Fruit fly (Drosophila melanogaster): ENCODE data around the gene Gagr.
A peak's percentile ranks its signal among the peaks of the same experiment; 100 is the strongest.

Gene Gagr

DNA sequence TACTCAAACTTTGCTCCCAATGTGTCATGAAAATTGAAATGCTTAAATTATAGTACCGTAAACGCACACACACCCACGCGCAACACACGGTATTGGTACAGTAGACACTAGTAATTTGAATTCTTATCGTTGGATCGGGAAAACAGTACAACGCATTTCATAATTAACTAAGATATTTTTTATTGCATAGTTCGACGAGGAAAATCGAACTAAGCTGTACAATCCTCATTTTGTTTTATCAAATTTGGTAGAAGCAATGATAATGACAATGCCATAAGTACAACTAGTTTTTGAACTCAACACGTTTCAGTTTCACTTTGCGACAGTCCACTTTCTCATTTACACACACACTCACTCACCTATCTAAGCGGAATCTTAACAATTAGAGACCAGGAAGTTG lies 13.6 kb upstream of the Gagr start (continued):
- TF ChIP-seq stwl (tag; optimal IDR thresholded peaks at IDR 0.05) = no peak
- peak; percentile 53 for TF ChIP-seq CG12104 (GFP tag; optimal IDR thresholded peaks at IDR 0.05)
- peak; percentile 69 for TF ChIP-seq Chrac-16 (GFP tag; optimal IDR thresholded peaks at IDR 0.05)
- TF ChIP-seq cg (GFP tag; optimal IDR thresholded peaks at IDR 0.05) = peak; percentile 78
- peak; percentile 83 for TF ChIP-seq gro (GFP tag; optimal IDR thresholded peaks at IDR 0.05)
- peak; percentile 52 for TF ChIP-seq p53 (GFP tag; optimal IDR thresholded peaks at IDR 0.05)
- TF ChIP-seq Hr51 (GFP tag; optimal IDR thresholded peaks at IDR 0.05) = peak; percentile 13 to 71
- TF ChIP-seq CG4820 (GFP tag; optimal IDR thresholded peaks at IDR 0.05) = peak; percentile 27
- TF ChIP-seq CG8388 (GFP tag; optimal IDR thresholded peaks at IDR 0.05) = peak; percentile 57
- no peak for TF ChIP-seq CG10366 (GFP tag; IDR thresholded peaks at IDR 0.05)
- peak; percentile 64 for TF ChIP-seq Fer2 (tag; optimal IDR thresholded peaks at IDR 0.05)
- peak; percentile 29 for TF ChIP-seq CG17568 (GFP tag; optimal IDR thresholded peaks at IDR 0.05)
- peak; percentile 70 for TF ChIP-seq Hsf (GFP tag; optimal IDR thresholded peaks at IDR 0.05)
- TF ChIP-seq exex (tag; optimal IDR thresholded peaks at IDR 0.05) = no peak
- TF ChIP-seq nmo (GFP tag; optimal IDR thresholded peaks at IDR 0.05) = peak; percentile 54
- no peak for TF ChIP-seq CG6254 (GFP tag; optimal IDR thresholded peaks at IDR 0.05)
- TF ChIP-seq Hr78 (GFP tag; optimal IDR thresholded peaks at IDR 0.05) = peak in 1 of 2 experiments; percentile 41
- TF ChIP-seq CG10565 (GFP tag; optimal IDR thresholded peaks at IDR 0.05) = no peak
- peak; percentile 66 for TF ChIP-seq CG17829 (tag; optimal IDR thresholded peaks at IDR 0.05)
- peak; percentile 42 for TF ChIP-seq CG14710 (tag; optimal IDR thresholded peaks at IDR 0.05)
- TF ChIP-seq NK7.1 (GFP tag; optimal IDR thresholded peaks at IDR 0.05) = peak; percentile 33
- TF ChIP-seq Kr (GFP tag; optimal IDR thresholded peaks at IDR 0.05) = no peak
- no peak for TF ChIP-seq CG3163 (GFP tag; optimal IDR thresholded peaks at IDR 0.05)
- TF ChIP-seq Abd-B (GFP tag; optimal IDR thresholded peaks at IDR 0.05) = peak; percentile 21
- peak; percentile 50 for TF ChIP-seq CHES-1-like (GFP tag; optimal IDR thresholded peaks at IDR 0.05)
- no peak for TF ChIP-seq Vsx1 (GFP tag; optimal IDR thresholded peaks at IDR 0.05)
- no peak for TF ChIP-seq tll (GFP tag; optimal IDR thresholded peaks at IDR 0.05)
- TF ChIP-seq fd102C (GFP tag; optimal IDR thresholded peaks at IDR 0.05) = no peak
- peak; percentile 58 for TF ChIP-seq CG4328 (GFP tag; optimal IDR thresholded peaks at IDR 0.05)
- peak; percentile 64 for TF ChIP-seq fd3F (GFP tag; optimal IDR thresholded peaks at IDR 0.05)
- TF ChIP-seq CG31365 (tag; optimal IDR thresholded peaks at IDR 0.05) = no peak
- peak; percentile 61 for TF ChIP-seq bab2 (GFP tag; optimal IDR thresholded peaks at IDR 0.05)
- TF ChIP-seq CG4617 (GFP tag; optimal IDR thresholded peaks at IDR 0.05; ENCODE audit: borderline replicate concordance) = no peak
- TF ChIP-seq Fer3 (tag; optimal IDR thresholded peaks at IDR 0.05) = peak; percentile 81
- TF ChIP-seq btn (GFP tag; optimal IDR thresholded peaks at IDR 0.05) = peak; percentile 15
- TF ChIP-seq repo (GFP tag; optimal IDR thresholded peaks at IDR 0.05) = no peak
- TF ChIP-seq scrt (GFP tag; optimal IDR thresholded peaks at IDR 0.05) = no peak
- TF ChIP-seq CG3838 (GFP tag; optimal IDR thresholded peaks at IDR 0.05) = no peak
- TF ChIP-seq CG6813 (GFP tag; optimal IDR thresholded peaks at IDR 0.05) = peak; percentile 31
- TF ChIP-seq peb (GFP tag; IDR thresholded peaks at IDR 0.05) = 0 out of 2 replicates have a peak, but pooled peaks have one; percentile 21
- peak; percentile 50 for TF ChIP-seq fu2 (GFP tag; optimal IDR thresholded peaks at IDR 0.05)
- TF ChIP-seq CG10267 (tag; optimal IDR thresholded peaks at IDR 0.05) = peak; percentile 60
- no peak for TF ChIP-seq Nf-YA (GFP tag; IDR thresholded peaks at IDR 0.05)
- TF ChIP-seq lov (optimal IDR thresholded peaks at IDR 0.05) = no peak
- TF ChIP-seq lov (GFP tag; IDR thresholded peaks at IDR 0.05) = no peak
- TF ChIP-seq CG15479 (GFP tag; optimal IDR thresholded peaks at IDR 0.05) = peak; percentile 20
- no peak for TF ChIP-seq crol (GFP tag; IDR thresholded peaks at IDR 0.05)
- TF ChIP-seq zfh1 (GFP tag; IDR thresholded peaks at IDR 0.05) = peak; percentile 62; the same call in 2 of the 3 replicates
- TF ChIP-seq gsb (GFP tag; IDR thresholded peaks at IDR 0.05) = peak; percentile 52
- TF ChIP-seq CG10321 (GFP tag; IDR thresholded peaks at IDR 0.05) = no peak

Data from whole organism, embryonic.